In the genomic region with DNA sequence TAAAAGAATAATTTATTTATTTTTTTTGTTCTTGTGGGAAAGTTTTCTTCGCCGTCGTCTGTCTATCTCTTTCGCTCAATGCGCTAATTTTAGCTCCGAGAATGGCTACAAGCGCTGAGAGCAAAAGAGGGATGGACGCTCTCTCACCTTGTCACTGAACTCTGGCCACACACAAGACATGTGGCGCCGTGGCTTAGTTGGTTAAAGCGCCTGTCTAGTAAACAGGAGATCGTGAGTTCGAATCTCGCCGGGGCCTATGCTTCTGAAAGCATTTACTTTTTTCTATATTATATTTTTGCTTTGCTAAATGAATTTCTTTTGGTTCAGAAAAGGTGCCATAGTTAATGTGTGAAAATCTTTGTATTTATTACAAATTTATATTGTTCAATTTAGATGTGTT, we compare ENCODE assay signal across 1 fruit fly cellular context.
TF ChIP-seq lines count a peak whose summit lies in the region.

No protein-coding gene starts in this region.

TF ChIP-seq in whole organism, embryonic, 481 proteins besides CTCF, POLR2A, EP300 and RAD21 (continued from another document):
- no peak for TF ChIP-seq CG9727 (GFP tag; optimal IDR thresholded peaks at IDR 0.05; lab: Kevin White, UChicago)
- peak; percentile 62; the same call in 2 of the 3 replicates for TF ChIP-seq knrl (GFP tag; IDR thresholded peaks at IDR 0.05; lab: Robert Waterston, UW; ENCODE audit: partially characterized antibody)
- no peak for TF ChIP-seq her (GFP tag; optimal IDR thresholded peaks at IDR 0.05; lab: Kevin White, UChicago)
- TF ChIP-seq peb (GFP tag; IDR thresholded peaks at IDR 0.05; lab: Robert Waterston, UW), result no peak
- no peak for TF ChIP-seq gfzf (GFP tag; optimal IDR thresholded peaks at IDR 0.05; lab: Kevin White, UChicago)
- TF ChIP-seq Dbx (GFP tag; IDR thresholded peaks at IDR 0.05; lab: Robert Waterston, UW), result no peak
- TF ChIP-seq dpn (GFP tag; optimal IDR thresholded peaks at IDR 0.05; lab: Kevin White, UChicago), result no peak
- TF ChIP-seq ato (GFP tag; IDR thresholded peaks at IDR 0.05; lab: Robert Waterston, UW; ENCODE audit: partially characterized antibody), result peak; percentile 84
- no peak for TF ChIP-seq NK7.1 (GFP tag; optimal IDR thresholded peaks at IDR 0.05; lab: Kevin White, UChicago)
- no peak for TF ChIP-seq stc (GFP tag; IDR thresholded peaks at IDR 0.05; lab: Robert Waterston, UW)
- no peak for TF ChIP-seq sim (GFP tag; IDR thresholded peaks at IDR 0.05; lab: Robert Waterston, UW)
- no peak for TF ChIP-seq HLH3B (GFP tag; IDR thresholded peaks at IDR 0.05; lab: Robert Waterston, UW)
- no peak for TF ChIP-seq CG30403 (GFP tag; optimal IDR thresholded peaks at IDR 0.05; lab: Kevin White, UChicago)
- peak; percentile 73; the same call in 2 of the 3 replicates for TF ChIP-seq CG34224 (GFP tag; IDR thresholded peaks at IDR 0.05; lab: Robert Waterston, UW; ENCODE audit: partially characterized antibody)
- TF ChIP-seq Gug (GFP tag; IDR thresholded peaks at IDR 0.05; lab: Robert Waterston, UW), result no peak
- TF ChIP-seq CG17359 (tag; optimal IDR thresholded peaks at IDR 0.05; lab: Kevin White, UChicago), result no peak
- no peak for TF ChIP-seq CG11695 (GFP tag; IDR thresholded peaks at IDR 0.05; lab: Robert Waterston, UW)
- peak; percentile 34; the same call in 1 of the 2 replicates for TF ChIP-seq inv (GFP tag; IDR thresholded peaks at IDR 0.05; lab: Robert Waterston, UW; ENCODE audit: partially characterized antibody)
- no peak for TF ChIP-seq CG16863 (GFP tag; optimal IDR thresholded peaks at IDR 0.05; lab: Kevin White, UChicago)
- no peak for TF ChIP-seq NC2α (GFP tag; optimal IDR thresholded peaks at IDR 0.05; lab: Kevin White, UChicago)
- no peak for TF ChIP-seq h (optimal IDR thresholded peaks at IDR 0.05; lab: Kevin White, UChicago)
- no peak for TF ChIP-seq row (GFP tag; IDR thresholded peaks at IDR 0.05; lab: Robert Waterston, UW)
- TF ChIP-seq mirr (GFP tag; optimal IDR thresholded peaks at IDR 0.05; lab: Kevin White, UChicago), result no peak
- no peak for TF ChIP-seq Dek (tag; optimal IDR thresholded peaks at IDR 0.05; lab: Kevin White, UChicago)
- no peak for TF ChIP-seq MESR4 (GFP tag; optimal IDR thresholded peaks at IDR 0.05; lab: Kevin White, UChicago)
- TF ChIP-seq CG11093 (GFP tag; IDR thresholded peaks at IDR 0.05; lab: Robert Waterston, UW), result no peak
- no peak for TF ChIP-seq onecut (GFP tag; IDR thresholded peaks at IDR 0.05; lab: Robert Waterston, UW)
- TF ChIP-seq sima (GFP tag; optimal IDR thresholded peaks at IDR 0.05; lab: Kevin White, UChicago), result no peak
- no peak for TF ChIP-seq CG3407 (GFP tag; optimal IDR thresholded peaks at IDR 0.05; lab: Kevin White, UChicago)
- TF ChIP-seq pho (GFP tag; optimal IDR thresholded peaks at IDR 0.05; lab: Kevin White, UChicago), result no peak
- TF ChIP-seq sens (GFP tag; lab: Kevin White, UChicago), result peak; percentile 73
- no peak for TF ChIP-seq sc (optimal IDR thresholded peaks at IDR 0.05; lab: Kevin White, UChicago)
- no peak for TF ChIP-seq sc (GFP tag; optimal IDR thresholded peaks at IDR 0.05; lab: Kevin White, UChicago)
- no peak for TF ChIP-seq Elba2 (GFP tag; optimal IDR thresholded peaks at IDR 0.05; lab: Kevin White, UChicago)
- TF ChIP-seq Ets97D (GFP tag; optimal IDR thresholded peaks at IDR 0.05; lab: Kevin White, UChicago), result no peak
- TF ChIP-seq Dll (GFP tag; IDR thresholded peaks at IDR 0.05; lab: Robert Waterston, UW; ENCODE audit: partially characterized antibody), result 0 out of 4 replicates have a peak, but pooled peaks have one; percentile 32
- no peak for TF ChIP-seq CG6254 (GFP tag; optimal IDR thresholded peaks at IDR 0.05; lab: Kevin White, UChicago)
- no peak for TF ChIP-seq klu (GFP tag; IDR thresholded peaks at IDR 0.05; lab: Robert Waterston, UW)
- no peak for TF ChIP-seq CG4404 (GFP tag; IDR thresholded peaks at IDR 0.05; lab: Robert Waterston, UW)
- no peak for TF ChIP-seq CG14667 (GFP tag; IDR thresholded peaks at IDR 0.05; lab: Robert Waterston, UW)
- no peak for TF ChIP-seq nau (GFP tag; optimal IDR thresholded peaks at IDR 0.05; lab: Kevin White, UChicago)
- TF ChIP-seq org-1 (GFP tag; optimal IDR thresholded peaks at IDR 0.05; lab: Kevin White, UChicago), result no peak
- TF ChIP-seq abd-A (tag; optimal IDR thresholded peaks at IDR 0.05; lab: Kevin White, UChicago), result no peak
- TF ChIP-seq CG1647 (GFP tag; optimal IDR thresholded peaks at IDR 0.05; lab: Kevin White, UChicago), result no peak
- peak; percentile 79 for TF ChIP-seq Med (GFP tag; lab: Kevin White, UChicago)
- no peak for TF ChIP-seq Chrac-16 (GFP tag; optimal IDR thresholded peaks at IDR 0.05; lab: Kevin White, UChicago)
- TF ChIP-seq rib (GFP tag; IDR thresholded peaks at IDR 0.05; lab: Robert Waterston, UW), result no peak
- TF ChIP-seq HLHmδ (GFP tag; optimal IDR thresholded peaks at IDR 0.05; lab: Kevin White, UChicago), result no peak
- TF ChIP-seq CG18262 (tag; optimal IDR thresholded peaks at IDR 0.05; lab: Kevin White, UChicago), result no peak
- peak; percentile 71; the same call in 1 of the 3 replicates for TF ChIP-seq CG14860 (GFP tag; IDR thresholded peaks at IDR 0.05; lab: Robert Waterston, UW; ENCODE audit: partially characterized antibody)
- no peak for TF ChIP-seq CG18011 (GFP tag; optimal IDR thresholded peaks at IDR 0.05; lab: Kevin White, UChicago)
- TF ChIP-seq Scr (GFP tag; IDR thresholded peaks at IDR 0.05; lab: Robert Waterston, UW; ENCODE audit: partially characterized antibody), result peak; percentile 73
- TF ChIP-seq CG15073 (GFP tag; optimal IDR thresholded peaks at IDR 0.05; lab: Kevin White, UChicago), result no peak
- no peak for TF ChIP-seq lmd (GFP tag; IDR thresholded peaks at IDR 0.05; lab: Robert Waterston, UW)
- 0 out of 3 replicates have a peak, but pooled peaks have one; percentile 25 for TF ChIP-seq Doc3 (GFP tag; IDR thresholded peaks at IDR 0.05; lab: Robert Waterston, UW; ENCODE audit: partially characterized antibody)
- TF ChIP-seq so (GFP tag; IDR thresholded peaks at IDR 0.05; lab: Robert Waterston, UW), result peak; percentile 57; the same call in 1 of the 3 replicates
- TF ChIP-seq fd102C (GFP tag; optimal IDR thresholded peaks at IDR 0.05; lab: Kevin White, UChicago), result no peak
- TF ChIP-seq CkIIα-i1 (GFP tag; IDR thresholded peaks at IDR 0.05; lab: Robert Waterston, UW), result no peak
- TF ChIP-seq CG31388 (GFP tag; optimal IDR thresholded peaks at IDR 0.05; lab: Kevin White, UChicago), result no peak
- no peak for TF ChIP-seq Hmr (GFP tag; optimal IDR thresholded peaks at IDR 0.05; lab: Kevin White, UChicago)
- TF ChIP-seq Ravus (GFP tag; IDR thresholded peaks at IDR 0.05; lab: Robert Waterston, UW), result no peak
- 0 out of 2 replicates have a peak, but pooled peaks have one; percentile 20 for TF ChIP-seq CG10321 (GFP tag; IDR thresholded peaks at IDR 0.05; lab: Robert Waterston, UW)
- peak; percentile 44; the same call in 1 of the 2 replicates for TF ChIP-seq CG17328 (GFP tag; IDR thresholded peaks at IDR 0.05; lab: Robert Waterston, UW)
- no peak for TF ChIP-seq corto (GFP tag; optimal IDR thresholded peaks at IDR 0.05; lab: Kevin White, UChicago)
- TF ChIP-seq CG13296 (GFP tag; optimal IDR thresholded peaks at IDR 0.05; lab: Kevin White, UChicago), result no peak
- TF ChIP-seq CG2199 (GFP tag; IDR thresholded peaks at IDR 0.05; lab: Robert Waterston, UW), result no peak
- no peak for TF ChIP-seq Kr (GFP tag; optimal IDR thresholded peaks at IDR 0.05; lab: Kevin White, UChicago)
- TF ChIP-seq CG10959 (GFP tag; IDR thresholded peaks at IDR 0.05; lab: Robert Waterston, UW), result no peak
- TF ChIP-seq CG10431 (GFP tag; optimal IDR thresholded peaks at IDR 0.05; lab: Kevin White, UChicago), result no peak
- TF ChIP-seq mld (GFP tag; IDR thresholded peaks at IDR 0.05; lab: Robert Waterston, UW; ENCODE audit: partially characterized antibody), result peak; percentile 91
- no peak for TF ChIP-seq Drgx (GFP tag; IDR thresholded peaks at IDR 0.05; lab: Robert Waterston, UW)
- TF ChIP-seq disco-r (GFP tag; optimal IDR thresholded peaks at IDR 0.05; lab: Kevin White, UChicago), result no peak
- TF ChIP-seq Pdp1 (GFP tag; optimal IDR thresholded peaks at IDR 0.05; lab: Kevin White, UChicago), result no peak
- TF ChIP-seq crol (GFP tag; IDR thresholded peaks at IDR 0.05; lab: Robert Waterston, UW), result no peak
- no peak for TF ChIP-seq CG11247 (GFP tag; IDR thresholded peaks at IDR 0.05; lab: Robert Waterston, UW)
- no peak for TF ChIP-seq ewg (GFP tag; optimal IDR thresholded peaks at IDR 0.05; lab: Kevin White, UChicago)
- no peak for TF ChIP-seq CG14050 (GFP tag; IDR thresholded peaks at IDR 0.05; lab: Robert Waterston, UW)
- TF ChIP-seq bigmax (GFP tag; optimal IDR thresholded peaks at IDR 0.05; lab: Kevin White, UChicago), result no peak
- TF ChIP-seq MTF-1 (GFP tag; optimal IDR thresholded peaks at IDR 0.05; lab: Kevin White, UChicago; ENCODE audit: borderline replicate concordance), result no peak
- no peak for TF ChIP-seq twi (tag; optimal IDR thresholded peaks at IDR 0.05; lab: Kevin White, UChicago)
- no peak for TF ChIP-seq Eip74EF (GFP tag; optimal IDR thresholded peaks at IDR 0.05; lab: Kevin White, UChicago)
- TF ChIP-seq fru (optimal IDR thresholded peaks at IDR 0.05; lab: Kevin White, UChicago), result no peak
- TF ChIP-seq nerfin-2 (GFP tag; IDR thresholded peaks at IDR 0.05; lab: Robert Waterston, UW; ENCODE audit: partially characterized antibody), result peak; percentile 83
- TF ChIP-seq pan (optimal IDR thresholded peaks at IDR 0.05; lab: Kevin White, UChicago), result no peak
- no peak for TF ChIP-seq pan (GFP tag; optimal IDR thresholded peaks at IDR 0.05 in 1 of 2, IDR thresholded peaks at IDR 0.05 in 1 of 2)
- no peak for TF ChIP-seq crc (GFP tag; optimal IDR thresholded peaks at IDR 0.05; lab: Kevin White, UChicago)
- no peak for TF ChIP-seq CG32772 (GFP tag; IDR thresholded peaks at IDR 0.05; lab: Robert Waterston, UW)
- peak; percentile 13 for TF ChIP-seq CG1832 (GFP tag; optimal IDR thresholded peaks at IDR 0.05; lab: Kevin White, UChicago)
- no peak for TF ChIP-seq lov (optimal IDR thresholded peaks at IDR 0.05; lab: Kevin White, UChicago)
- TF ChIP-seq lov (GFP tag; IDR thresholded peaks at IDR 0.05; lab: Robert Waterston, UW), result no peak
- TF ChIP-seq CG7786 (GFP tag; optimal IDR thresholded peaks at IDR 0.05; lab: Kevin White, UChicago), result no peak
- no peak for TF ChIP-seq HmgZ (tag; optimal IDR thresholded peaks at IDR 0.05; lab: Kevin White, UChicago)
- no peak for TF ChIP-seq E2f1 (GFP tag; IDR thresholded peaks at IDR 0.05; lab: Robert Waterston, UW)
- peak; percentile 71 for TF ChIP-seq HLH4C (GFP tag; IDR thresholded peaks at IDR 0.05; lab: Robert Waterston, UW; ENCODE audit: partially characterized antibody)
- TF ChIP-seq Ssrp (tag; optimal IDR thresholded peaks at IDR 0.05; lab: Kevin White, UChicago), result no peak
- no peak for TF ChIP-seq B-H1 (GFP tag; IDR thresholded peaks at IDR 0.05; lab: Robert Waterston, UW)
- TF ChIP-seq p53 (GFP tag; optimal IDR thresholded peaks at IDR 0.05; lab: Kevin White, UChicago), result no peak
- no peak for TF ChIP-seq Oli (tag; optimal IDR thresholded peaks at IDR 0.05; lab: Kevin White, UChicago)
- TF ChIP-seq unpg (GFP tag; optimal IDR thresholded peaks at IDR 0.05; lab: Kevin White, UChicago), result no peak
- no peak for TF ChIP-seq maf-S (GFP tag; optimal IDR thresholded peaks at IDR 0.05; lab: Kevin White, UChicago)
- TF ChIP-seq TFAM (GFP tag; optimal IDR thresholded peaks at IDR 0.05; lab: Kevin White, UChicago), result no peak
- peak; percentile 22 to 31 for TF ChIP-seq Trl (optimal IDR thresholded peaks at IDR 0.05; lab: Kevin White, UChicago)
- TF ChIP-seq Trl (GFP tag; optimal IDR thresholded peaks at IDR 0.05; lab: Kevin White, UChicago), result no peak
- TF ChIP-seq bcd (GFP tag; optimal IDR thresholded peaks at IDR 0.05; lab: Kevin White, UChicago), result no peak
- no peak for TF ChIP-seq CG10979 (tag; optimal IDR thresholded peaks at IDR 0.05; lab: Kevin White, UChicago)
- TF ChIP-seq chm (GFP tag; IDR thresholded peaks at IDR 0.05; lab: Robert Waterston, UW), result peak; percentile 25; the same call in 1 of the 2 replicates
- no peak for TF ChIP-seq CG6272 (GFP tag; IDR thresholded peaks at IDR 0.05; lab: Robert Waterston, UW)
- TF ChIP-seq cas (GFP tag; IDR thresholded peaks at IDR 0.05; lab: Robert Waterston, UW), result no peak
- TF ChIP-seq eve (GFP tag; optimal IDR thresholded peaks at IDR 0.05; lab: Kevin White, UChicago), result no peak
- no peak for TF ChIP-seq ranshi (GFP tag; IDR thresholded peaks at IDR 0.05; lab: Robert Waterston, UW)
- no peak for TF ChIP-seq CG10209 (GFP tag; optimal IDR thresholded peaks at IDR 0.05; lab: Kevin White, UChicago)
- TF ChIP-seq croc (GFP tag; conservative IDR thresholded peaks at IDR 0.05; lab: Robert Waterston, UW), result no peak
TF ChIP-seq in whole organism, embryonic: peak in this region for 38.
